Worm (Caenorhabditis elegans) whole organism, L4 larva: ENCODE results near the gene nhr-268.

ENCODE experiments used
- F49E8.2 ChIP-seq: sonication (generic microtip); optimal IDR thresholded peaks from 2 replicates; lab custom pipeline; 2016; ENCODE audit warnings: missing compliant biosample characterization, mild to moderate bottlenecking, missing genetic modification characterization, borderline replicate concordance
- ceh-82 ChIP-seq: sonication (generic microtip); optimal IDR thresholded peaks from 2 replicates; lab custom pipeline; 2017; ENCODE audit warnings: missing biosample characterization, missing genetic modification characterization
- cey-2 ChIP-seq: sonication (generic microtip); optimal IDR thresholded peaks from 3 replicates; lab custom pipeline; 2017; ENCODE audit warnings: missing genetic modification characterization, mild to moderate bottlenecking, missing compliant biosample characterization, antibody characterized with exemption, borderline replicate concordance; ENCODE audit not compliant: insufficient read depth
- fkh-10 ChIP-seq: fragments of 150-350 bp; optimal IDR thresholded peaks from 2 replicates; lab custom pipeline; 2014; ENCODE audit warnings: missing biosample characterization, missing genetic modification reagents, missing genetic modification characterization
- hmg-1.1 ChIP-seq: fragments of 200-800 bp; sonication (Bioruptor generic); IDR thresholded peaks from 2 replicates; pipeline ENCODE4 v1.3.6; 2022; ENCODE audit warnings: missing genetic modification reagents, missing genetic modification characterization, missing compliant biosample characterization
- lin-13 ChIP-seq: fragments of 150-350 bp; optimal IDR thresholded peaks from 2 replicates; lab custom pipeline; 2014; ENCODE audit warnings: missing biosample characterization, missing genetic modification reagents, missing genetic modification characterization
- nhr-10 ChIP-seq: fragments of 150-350 bp; optimal IDR thresholded peaks from 2 replicates; lab custom pipeline; 2014; ENCODE audit warnings: missing biosample characterization, missing genetic modification characterization
- zfp-2 ChIP-seq: sonication (generic microtip); optimal IDR thresholded peaks from 2 replicates; lab custom pipeline; 2016; ENCODE audit warnings: mild to moderate bottlenecking, missing genetic modification characterization, missing compliant biosample characterization

DNA sequence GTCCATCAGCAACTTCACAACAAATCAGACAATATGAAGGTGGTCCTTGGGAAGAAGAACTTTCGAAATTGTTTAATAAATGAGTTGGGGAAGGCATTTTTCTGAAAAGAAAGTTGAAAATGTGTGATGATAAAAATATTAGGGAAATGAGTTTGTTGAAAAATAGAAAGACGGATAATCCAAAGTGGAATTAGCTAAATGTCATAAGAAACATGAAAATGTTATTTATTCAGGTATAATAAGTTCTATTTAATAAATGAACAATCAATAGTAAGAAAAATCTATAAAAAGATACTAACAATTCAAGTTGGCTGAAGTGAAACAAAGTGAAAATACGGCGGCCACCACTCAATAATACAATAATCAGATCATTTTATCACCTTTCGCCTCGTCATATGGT lies 12.2 kb downstream of the nhr-268 start, which contains the start of gene nhr-53:
- TF ChIP-seq F49E8.2, result no peak
- no peak for TF ChIP-seq zfp-2 (tag; lab: Kevin White, UChicago)
- TF ChIP-seq cey-2 (tag; lab: Kevin White, UChicago), result no peak
- TF ChIP-seq hmg-1.1 (GFP tag; lab: Robert Waterston, UW), result no peak
- no peak for TF ChIP-seq nhr-10
- no peak for TF ChIP-seq lin-13
- no peak for TF ChIP-seq fkh-10 (GFP tag; lab: Kevin White, UChicago)
- TF ChIP-seq ceh-82 (tag; lab: Kevin White, UChicago), result no peak
